Fruit fly (Drosophila melanogaster) whole organism: ENCODE measurements around the gene Sbp2.

Experiments
- pan ChIP-seq: fragments of >200 bp; optimal IDR thresholded peaks from 2 replicates; lab custom pipeline; 2017
- usp ChIP-seq: fragments of >200 bp; optimal IDR thresholded peaks from 2 replicates; lab custom pipeline; 2017; ENCODE audit warnings: missing biosample characterization, missing genetic modification characterization, mixed read lengths

- TF ChIP-seq usp (GFP tag; lab: Kevin White, UChicago) = no peak
- no peak for TF ChIP-seq pan (lab: Kevin White, UChicago)
These were observed 8.7 kb upstream of the Sbp2 start, which contains the start of gene CG7201 for dm6 chr3L:8295227-8295626.
